Fruit fly (Drosophila melanogaster) whole organism, embryonic: ENCODE results near the gene bon.
A peak's percentile ranks its signal among the peaks of the same experiment; 100 is the strongest.

Experiments used
- BEAF-32 ChIP-seq: fragments of 200-800 bp; sonication (Bioruptor generic); optimal IDR thresholded peaks from 3 replicates; lab custom pipeline; 2017; ENCODE audit warnings: missing biosample characterization, missing genetic modification characterization, mild to moderate bottlenecking, moderate library complexity, missing genetic modification reagents
- BtbVII ChIP-seq: fragments of 200-800 bp; sonication (Bioruptor generic); optimal IDR thresholded peaks from 3 replicates; lab custom pipeline; 2017; ENCODE audit warnings: missing biosample characterization, mild to moderate bottlenecking, missing genetic modification characterization
- CG10321 ChIP-seq: fragments of 200-800 bp; sonication (Bioruptor generic); IDR thresholded peaks from 2 replicates; pipeline ENCODE4 v1.3.6; 2022; ENCODE audit warnings: missing biosample characterization, missing genetic modification characterization
- CG11085 ChIP-seq: fragments of 200-800 bp; sonication (Bioruptor generic); IDR thresholded peaks from 2 replicates; pipeline ENCODE4 v1.3.6; 2022; ENCODE audit warnings: missing biosample characterization, missing genetic modification characterization
- CG13624 ChIP-seq: fragments of 200-800 bp; sonication (Bioruptor generic); optimal IDR thresholded peaks from 2 replicates; lab custom pipeline; 2016; ENCODE audit warnings: missing biosample characterization, missing genetic modification characterization
- CG1603 ChIP-seq: fragments of 200-800 bp; sonication (Bioruptor generic); optimal IDR thresholded peaks from 2 replicates; lab custom pipeline; 2019; ENCODE audit warnings: missing biosample characterization, mild to moderate bottlenecking, missing genetic modification characterization, moderate library complexity
- CG17612 ChIP-seq: fragments of 200-800 bp; sonication (Bioruptor generic); IDR thresholded peaks from 2 replicates; pipeline ENCODE4 v1.3.6; 2022; ENCODE audit warnings: missing biosample characterization, missing genetic modification characterization
- CG18764 ChIP-seq: fragments of 200-800 bp; sonication (Bioruptor generic); optimal IDR thresholded peaks from 3 replicates; lab custom pipeline; 2016; ENCODE audit warnings: missing biosample characterization, missing genetic modification characterization
- CG2120 ChIP-seq: fragments of 200-800 bp; sonication (Bioruptor generic); optimal IDR thresholded peaks from 3 replicates; lab custom pipeline; 2016; ENCODE audit warnings: missing biosample characterization, missing genetic modification characterization
- CG2678 ChIP-seq: fragments of 200-800 bp; sonication (Bioruptor generic); optimal IDR thresholded peaks from 3 replicates; lab custom pipeline; 2019; ENCODE audit warnings: missing biosample characterization, mild to moderate bottlenecking, missing genetic modification characterization, moderate library complexity
- CG30431 ChIP-seq: fragments of 200-800 bp; sonication (Bioruptor generic); optimal IDR thresholded peaks from 2 replicates; lab custom pipeline; 2017; ENCODE audit warnings: missing biosample characterization, missing genetic modification characterization
- CG31388 ChIP-seq: fragments of 200-800 bp; sonication (Bioruptor generic); optimal IDR thresholded peaks from 2 replicates; lab custom pipeline; 2016; ENCODE audit warnings: missing biosample characterization, missing genetic modification characterization
- CG31441 ChIP-seq: fragments of 200-800 bp; sonication (Bioruptor generic); IDR thresholded peaks from 2 replicates; pipeline ENCODE4 v1.3.6; 2022; ENCODE audit warnings: missing biosample characterization, missing genetic modification characterization
- CG33213 ChIP-seq: fragments of 200-800 bp; sonication (Bioruptor generic); optimal IDR thresholded peaks from 3 replicates; lab custom pipeline; 2016; ENCODE audit warnings: missing biosample characterization, missing genetic modification characterization
- CG33557 ChIP-seq: fragments of 200-800 bp; sonication (Bioruptor generic); optimal IDR thresholded peaks from 2 replicates; lab custom pipeline; 2019; ENCODE audit warnings: missing biosample characterization, mild to moderate bottlenecking, missing genetic modification characterization, moderate library complexity
- CG5180 ChIP-seq: fragments of 200-800 bp; sonication (Bioruptor generic); optimal IDR thresholded peaks from 3 replicates; lab custom pipeline; 2017; ENCODE audit warnings: missing biosample characterization, missing genetic modification characterization, mild to moderate bottlenecking, moderate library complexity, missing genetic modification reagents
- CG8290 ChIP-seq, 3 experiments: fragments of 200-800 bp; sonication (Bioruptor generic); optimal IDR thresholded peaks; 2 replicates each; lab custom pipeline; 2016 to 2019; ENCODE audit warnings: missing biosample characterization in 3 of 3, missing genetic modification characterization in 3 of 3, mild to moderate bottlenecking in 2 of 3, moderate library complexity in 1 of 3
- CG8765 ChIP-seq: fragments of 200-800 bp; sonication (Bioruptor generic); IDR thresholded peaks from 2 replicates; pipeline ENCODE4 v1.3.6; 2022; ENCODE audit warnings: missing biosample characterization, missing genetic modification characterization
- CG9932 ChIP-seq: fragments of 200-800 bp; sonication (Bioruptor generic); IDR thresholded peaks from 2 replicates; pipeline ENCODE4 v1.3.6; 2022; ENCODE audit warnings: missing biosample characterization, missing genetic modification characterization
- CoRest ChIP-seq: fragments of 200-800 bp; sonication (Bioruptor generic); optimal IDR thresholded peaks from 3 replicates; lab custom pipeline; 2018; ENCODE audit warnings: missing biosample characterization, mild to moderate bottlenecking, missing genetic modification characterization, moderate library complexity
- CrebB ChIP-seq: fragments of 200-800 bp; sonication (Bioruptor generic); optimal IDR thresholded peaks from 3 replicates; lab custom pipeline; 2018; ENCODE audit warnings: missing biosample characterization, mild to moderate bottlenecking, missing genetic modification characterization
- Dad ChIP-seq: fragments of 200-800 bp; sonication (Bioruptor generic); optimal IDR thresholded peaks from 3 replicates; lab custom pipeline; 2016; ENCODE audit warnings: missing biosample characterization, missing genetic modification characterization
- Deaf1 ChIP-seq: fragments of 200-800 bp; optimal IDR thresholded peaks from 3 replicates; lab custom pipeline; 2019; ENCODE audit warnings: missing biosample characterization, mild to moderate bottlenecking, missing genetic modification characterization, moderate library complexity
- Ets97D ChIP-seq: fragments of 200-800 bp; sonication (Bioruptor generic); optimal IDR thresholded peaks from 3 replicates; lab custom pipeline; 2016; ENCODE audit warnings: missing biosample characterization, missing genetic modification characterization
- Fer1 ChIP-seq: fragments of 200-800 bp; sonication (Bioruptor generic); optimal IDR thresholded peaks from 2 replicates; lab custom pipeline; 2017; ENCODE audit warnings: missing biosample characterization, mild to moderate bottlenecking, missing genetic modification characterization
- HHEX ChIP-seq: fragments of 200-800 bp; sonication (Bioruptor generic); optimal IDR thresholded peaks from 3 replicates; lab custom pipeline; 2017; ENCODE audit warnings: missing biosample characterization, mild to moderate bottlenecking, missing genetic modification characterization, missing genetic modification reagents
- Lhr ChIP-seq: fragments of 200-800 bp; sonication (Bioruptor generic); optimal IDR thresholded peaks from 3 replicates; lab custom pipeline; 2017; ENCODE audit warnings: mild to moderate bottlenecking, missing biosample characterization, missing genetic modification reagents, missing genetic modification characterization
- NC2α ChIP-seq: fragments of 200-800 bp; sonication (Bioruptor generic); optimal IDR thresholded peaks from 2 replicates; lab custom pipeline; 2016; ENCODE audit warnings: missing biosample characterization, missing genetic modification characterization
- Ravus ChIP-seq: fragments of 200-800 bp; sonication (Bioruptor generic); IDR thresholded peaks from 2 replicates; pipeline ENCODE4 v1.3.6; 2022; ENCODE audit warnings: missing biosample characterization, missing genetic modification characterization
- Sox100B ChIP-seq: fragments of 200-800 bp; sonication (Bioruptor generic); optimal IDR thresholded peaks from 3 replicates; lab custom pipeline; 2018; ENCODE audit warnings: missing biosample characterization, mild to moderate bottlenecking, missing genetic modification characterization
- Spps ChIP-seq: fragments of 200-800 bp; sonication (Bioruptor generic); optimal IDR thresholded peaks from 2 replicates; lab custom pipeline; 2018; ENCODE audit warnings: missing biosample characterization, mild to moderate bottlenecking, missing genetic modification characterization
- br ChIP-seq: fragments of >200 bp; optimal IDR thresholded peaks from 2 replicates; lab custom pipeline; 2017
- dan ChIP-seq: fragments of 200-800 bp; sonication (Bioruptor generic); IDR thresholded peaks from 2 replicates; pipeline ENCODE4 v1.3.6; 2022; ENCODE audit warnings: missing biosample characterization, missing genetic modification characterization
- ftz-f1 ChIP-seq: fragments of 200-800 bp; sonication (Bioruptor generic); optimal IDR thresholded peaks from 2 replicates; lab custom pipeline; 2016; ENCODE audit warnings: missing biosample characterization, missing genetic modification characterization
- ham ChIP-seq: fragments of 200-800 bp; sonication (Bioruptor generic); IDR thresholded peaks from 2 replicates; pipeline ENCODE4 v1.3.6; 2022; ENCODE audit warnings: missing biosample characterization, missing genetic modification characterization
- hkb ChIP-seq, 2 experiments: fragments of 200-800 bp in 1 of 2; fragments of >200 bp in 1 of 2; sonication (Bioruptor generic) in 1 of 2; IDR thresholded peaks in 1 of 2; optimal IDR thresholded peaks in 1 of 2; 2 replicates each; pipeline versions ENCODE4 v1.3.6 to Lab custom; 2017 to 2022; ENCODE audit warnings: missing biosample characterization in 1 of 2, missing genetic modification characterization in 1 of 2
- jigr1 ChIP-seq: fragments of 200-800 bp; sonication (Bioruptor generic); IDR thresholded peaks from 3 replicates; pipeline ENCODE4 v1.3.6; 2022; ENCODE audit warnings: missing biosample characterization, missing genetic modification characterization
- jumu ChIP-seq: fragments of 200-800 bp; sonication (Bioruptor generic); optimal IDR thresholded peaks from 3 replicates; lab custom pipeline; 2016; ENCODE audit warnings: missing biosample characterization, missing genetic modification characterization
- kni ChIP-seq: fragments of 200-800 bp; sonication (Bioruptor generic); optimal IDR thresholded peaks from 3 replicates; lab custom pipeline; 2017; ENCODE audit warnings: mild to moderate bottlenecking, missing biosample characterization, missing genetic modification reagents, missing genetic modification characterization
- nau ChIP-seq: fragments of 200-800 bp; sonication (Bioruptor generic); optimal IDR thresholded peaks from 3 replicates; lab custom pipeline; 2017; ENCODE audit warnings: missing biosample characterization, mild to moderate bottlenecking, missing genetic modification characterization, missing genetic modification reagents
- odd ChIP-seq: fragments of 200-800 bp; sonication (Bioruptor generic); optimal IDR thresholded peaks from 2 replicates; lab custom pipeline; 2017; ENCODE audit warnings: missing biosample characterization, mild to moderate bottlenecking, missing genetic modification characterization
- org-1 ChIP-seq: fragments of 200-800 bp; sonication (Bioruptor generic); optimal IDR thresholded peaks from 2 replicates; lab custom pipeline; 2017; ENCODE audit warnings: missing biosample characterization, missing genetic modification characterization
- pnt ChIP-seq: fragments of 200-800 bp; sonication (Bioruptor generic); optimal IDR thresholded peaks from 3 replicates; lab custom pipeline; 2016; ENCODE audit warnings: missing biosample characterization, missing genetic modification characterization
- schlank ChIP-seq: fragments of 200-800 bp; sonication (Bioruptor generic); optimal IDR thresholded peaks from 2 replicates; lab custom pipeline; 2018; ENCODE audit warnings: missing biosample characterization, mild to moderate bottlenecking, missing genetic modification characterization
- sr ChIP-seq: fragments of 200-800 bp; sonication (Bioruptor generic); IDR thresholded peaks from 3 replicates; pipeline ENCODE4 v1.3.6; 2022; ENCODE audit warnings: missing biosample characterization, missing genetic modification characterization
- tio ChIP-seq: fragments of 200-800 bp; sonication (Bioruptor generic); optimal IDR thresholded peaks from 2 replicates; lab custom pipeline; 2017; ENCODE audit warnings: missing biosample characterization, missing genetic modification characterization, inconsistent platforms
- toy ChIP-seq: fragments of 200-800 bp; sonication (Bioruptor generic); IDR thresholded peaks from 2 replicates; pipeline ENCODE4 v1.3.6; 2022; ENCODE audit warnings: missing biosample characterization, missing genetic modification characterization
- ttk ChIP-seq: fragments of 200-800 bp; sonication (Bioruptor generic); IDR thresholded peaks from 2 replicates; pipeline ENCODE4 v2.1.2; 2022; ENCODE audit warnings: missing biosample characterization, missing genetic modification characterization
- tup ChIP-seq: fragments of 200-800 bp; sonication (Bioruptor generic); optimal IDR thresholded peaks from 2 replicates; lab custom pipeline; 2016; ENCODE audit warnings: missing biosample characterization, mild to moderate bottlenecking, missing genetic modification characterization, moderate library complexity
- yki ChIP-seq: fragments of >200 bp; optimal IDR thresholded peaks from 3 replicates; lab custom pipeline; 2018
- zen ChIP-seq: fragments of 200-800 bp; sonication (Bioruptor generic); optimal IDR thresholded peaks from 3 replicates; lab custom pipeline; 2018; ENCODE audit warnings: missing biosample characterization, mild to moderate bottlenecking, missing genetic modification characterization, moderate library complexity

The bon gene

DNA sequence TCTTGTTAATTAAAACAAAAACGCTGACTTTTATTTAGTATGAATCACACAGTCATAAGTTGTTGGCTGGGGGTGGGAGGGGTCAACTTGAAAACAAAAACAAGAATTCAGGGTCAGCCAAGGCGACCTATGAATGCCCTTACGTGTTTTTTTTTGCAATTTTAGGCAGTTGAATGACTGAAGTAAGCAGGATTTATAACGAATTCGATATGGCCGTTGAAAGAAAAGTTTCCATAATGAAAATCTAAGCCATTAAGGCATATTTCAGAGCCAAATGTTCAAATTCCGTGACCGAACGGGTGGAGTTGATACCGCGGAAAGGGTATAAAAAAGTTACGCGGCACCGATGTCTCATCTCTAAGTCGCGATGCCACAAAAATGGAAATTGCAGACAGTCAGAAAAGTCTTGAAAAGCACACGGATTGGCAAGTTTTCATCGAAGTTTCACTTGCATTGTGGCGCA lies 41.1 kb downstream of the bon start (continued):
- TF ChIP-seq nau (GFP tag; lab: Kevin White, UChicago) (no peak), Ravus (peak; percentile 21), Deaf1 (tag; lab: Kevin White, UChicago) (no peak), jigr1 (GFP tag; lab: Robert Waterston, UW) (no peak), odd (GFP tag; lab: Kevin White, UChicago) (no peak), Ets97D (GFP tag; lab: Kevin White, UChicago) (peak; percentile 25), schlank (tag; lab: Kevin White, UChicago) (peak; percentile 60), org-1 (GFP tag; lab: Kevin White, UChicago) (no peak), toy (no peak), CG5180 (GFP tag; lab: Kevin White, UChicago) (no peak), br (lab: Kevin White, UChicago) (no peak), CG11085 (peak; percentile 46; the same call in 1 of the 2 replicates), CG33557 (GFP tag; lab: Kevin White, UChicago) (peak; percentile 54), NC2α (GFP tag; lab: Kevin White, UChicago) (peak; percentile 50), yki (lab: Kevin White, UChicago) (no peak), BtbVII (GFP tag; lab: Kevin White, UChicago) (peak; percentile 68), CG31388 (GFP tag; lab: Kevin White, UChicago) (no peak), dan (GFP tag; lab: Robert Waterston, UW) (no peak), ftz-f1 (GFP tag; lab: Kevin White, UChicago) (peak; percentile 87), CG18764 (GFP tag; lab: Kevin White, UChicago) (no peak), CG31441 (GFP tag; lab: Robert Waterston, UW) (no peak), sr (no peak), CG17612 (GFP tag; lab: Robert Waterston, UW) (peak; percentile 44; the same call in 1 of the 2 replicates), Sox100B (GFP tag; lab: Kevin White, UChicago) (no peak), ttk (peak; percentile 53), pnt (GFP tag; lab: Kevin White, UChicago) (peak; percentile 44), CG8290 (GFP tag; optimal IDR thresholded peaks at IDR 0.05; lab: Kevin White, UChicago) (no peak), CG8290 (tag; optimal IDR thresholded peaks at IDR 0.05; lab: Kevin White, UChicago) (no peak), tup (GFP tag; lab: Kevin White, UChicago) (peak; percentile 9), Fer1 (GFP tag; lab: Kevin White, UChicago) (peak; percentile 78), tio (GFP tag; lab: Kevin White, UChicago) (no peak), CG1603 (tag; lab: Kevin White, UChicago) (no peak), HHEX (peak; percentile 62), CG2678 (tag; lab: Kevin White, UChicago) (no peak), jumu (GFP tag; lab: Kevin White, UChicago) (peak; percentile 69), CG30431 (GFP tag; lab: Kevin White, UChicago) (peak; percentile 49), CG13624 (GFP tag; lab: Kevin White, UChicago) (peak; percentile 77), CoRest (tag; lab: Kevin White, UChicago) (no peak), kni (GFP tag; lab: Kevin White, UChicago) (no peak), CG9932 (GFP tag; lab: Robert Waterston, UW) (peak; percentile 75), Lhr (GFP tag; lab: Kevin White, UChicago) (no peak), CG10321 (GFP tag; lab: Robert Waterston, UW) (no peak), CrebB (tag; lab: Kevin White, UChicago) (peak; percentile 77), hkb (optimal IDR thresholded peaks at IDR 0.05; lab: Kevin White, UChicago) (no peak), hkb (GFP tag; IDR thresholded peaks at IDR 0.05; lab: Robert Waterston, UW) (peak; percentile 74), zen (tag; lab: Kevin White, UChicago) (no peak), ham (GFP tag; lab: Robert Waterston, UW) (no peak), CG2120 (GFP tag; lab: Kevin White, UChicago) (peak; percentile 85), BEAF-32 (GFP tag; lab: Kevin White, UChicago) (no peak), Dad (peak; percentile 61), CG33213 (GFP tag; lab: Kevin White, UChicago) (peak; percentile 33), Spps (tag; lab: Kevin White, UChicago) (peak; percentile 31), CG8765 (no peak)
